Worm (Caenorhabditis elegans): ENCODE results near the gene jmjd-1.2.

Gene jmjd-1.2

ce11 chrIV:4705182-4705581, 44.4 kb downstream of the jmjd-1.2 start (continued):
- TF ChIP-seq nhr-67 (tag; optimal IDR thresholded peaks at IDR 0.05) (no peak), unc-39 (tag; optimal IDR thresholded peaks at IDR 0.05) (no peak), ceh-82 (tag; optimal IDR thresholded peaks at IDR 0.05) (no peak), nhr-237 (tag; optimal IDR thresholded peaks at IDR 0.05) (no peak), ceh-16 (tag; optimal IDR thresholded peaks at IDR 0.05) (no peak)

DNA sequence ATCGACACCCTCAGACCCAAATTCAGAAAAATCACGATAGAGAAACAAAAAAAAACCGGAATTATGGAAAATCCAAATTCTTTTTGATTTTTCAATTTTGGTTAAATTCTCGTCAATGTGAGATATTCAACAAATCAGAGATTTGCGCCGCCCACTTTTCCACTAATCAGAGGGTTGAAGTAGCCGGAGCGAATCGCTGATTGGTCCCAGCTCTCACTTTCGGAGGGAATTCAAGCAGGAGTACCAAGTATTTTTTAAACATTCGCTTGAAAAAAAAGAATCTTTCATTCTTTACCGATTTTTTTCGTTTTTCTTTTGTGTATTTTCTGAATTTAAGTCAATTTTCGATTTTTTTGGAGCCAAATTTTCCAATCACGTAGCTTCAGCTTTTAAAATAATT, 45.1 kb downstream of the jmjd-1.2 start:
- TF ChIP-seq daf-12 (tag; optimal IDR thresholded peaks at IDR 0.05) (no peak), nfya-1 (tag; optimal IDR thresholded peaks at IDR 0.05; ENCODE audit: insufficient read depth) (peak; percentile 73)

DNA sequence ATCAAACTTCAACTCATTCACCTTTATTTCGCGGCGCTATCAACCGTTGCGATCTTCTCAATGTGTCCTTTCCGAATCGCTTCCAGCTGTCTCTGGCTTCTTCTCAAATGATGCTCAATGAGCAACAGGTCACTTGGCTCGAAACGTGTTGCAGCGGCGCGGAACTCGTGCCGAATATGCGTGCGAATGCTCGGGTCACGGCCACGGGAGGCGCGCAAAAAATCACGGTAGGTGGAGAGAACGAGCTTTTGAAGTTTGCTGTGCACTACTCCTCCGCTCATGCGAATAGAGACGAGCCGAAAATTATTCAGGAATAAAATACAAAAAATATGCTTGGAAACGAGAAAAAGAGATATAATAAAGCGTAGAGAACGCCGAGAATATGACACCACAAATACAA, 49.7 kb downstream of the jmjd-1.2 start, which contains the start of gene cif-1:
Gene cif-1 (minus strand): TSS at position 297 of the 400 bp plus-strand sequence.
- no peak for TF ChIP-seq mml-1 (tag; optimal IDR thresholded peaks at IDR 0.05)
- TF ChIP-seq nhr-43 (tag; optimal IDR thresholded peaks at IDR 0.05; ENCODE audit: poor library complexity, severe bottlenecking), result no peak
- no peak for TF ChIP-seq elt-3 (tag; optimal IDR thresholded peaks at IDR 0.05)
- no peak for TF ChIP-seq skn-1 (tag; optimal IDR thresholded peaks at IDR 0.05)
- TF ChIP-seq unc-39 (tag; optimal IDR thresholded peaks at IDR 0.05), result no peak
- no peak for TF ChIP-seq egl-5 (tag; optimal IDR thresholded peaks at IDR 0.05)
- no peak for TF ChIP-seq ceh-82 (tag; optimal IDR thresholded peaks at IDR 0.05)
- no peak for TF ChIP-seq nhr-23 (tag; optimal IDR thresholded peaks at IDR 0.05)
- TF ChIP-seq ztf-4 (tag; optimal IDR thresholded peaks at IDR 0.05), result no peak

DNA sequence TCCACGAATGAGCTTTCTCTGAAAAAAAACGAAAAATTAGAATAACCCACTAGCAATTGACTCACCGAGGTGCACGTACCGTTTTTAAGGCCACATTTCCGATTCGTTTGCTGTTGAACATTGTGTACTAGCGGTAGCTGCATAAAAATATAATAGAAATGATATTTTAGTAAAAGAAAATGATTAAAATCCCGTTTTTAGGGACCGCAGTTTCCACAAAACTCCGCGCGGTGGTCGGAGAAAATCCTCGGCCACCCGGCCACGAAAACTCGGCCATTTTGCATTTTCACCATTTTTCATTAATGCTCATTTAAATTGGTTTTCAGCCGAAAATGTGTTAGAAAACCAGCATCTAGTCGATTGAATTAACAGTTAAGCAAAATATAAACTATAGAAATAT, 51.6 kb downstream of the jmjd-1.2 start, which contains the start of gene yars-2:
Gene yars-2 (minus strand): TSS at position 249 of the 400 bp plus-strand sequence.
- TF ChIP-seq sea-2 (GFP tag; optimal IDR thresholded peaks at IDR 0.05), result no peak
- TF ChIP-seq mml-1 (tag; optimal IDR thresholded peaks at IDR 0.05), result no peak
- TF ChIP-seq ZK546.5 (tag; optimal IDR thresholded peaks at IDR 0.05), result no peak
- TF ChIP-seq lin-15B (tag; optimal IDR thresholded peaks at IDR 0.05), result peak; percentile 27
- no peak for TF ChIP-seq elt-2 (tag; optimal IDR thresholded peaks at IDR 0.05)
- TF ChIP-seq ceh-82 (tag; optimal IDR thresholded peaks at IDR 0.05), result no peak
- TF ChIP-seq nfya-1 (tag; optimal IDR thresholded peaks at IDR 0.05; ENCODE audit: insufficient read depth), result peak; percentile 10
- TF ChIP-seq mdl-1 (tag; optimal IDR thresholded peaks at IDR 0.05), result no peak
- no peak for TF ChIP-seq ztf-4 (tag; optimal IDR thresholded peaks at IDR 0.05)
- TF ChIP-seq elt-1 (tag; optimal IDR thresholded peaks at IDR 0.05), result no peak
- TF ChIP-seq nhr-11 (tag; optimal IDR thresholded peaks at IDR 0.05), result no peak
- TF ChIP-seq unc-62 (GFP tag; optimal IDR thresholded peaks at IDR 0.05), result no peak
- peak; percentile 26 for TF ChIP-seq pha-4 (tag; optimal IDR thresholded peaks at IDR 0.05)
- TF ChIP-seq ceh-28 (tag; optimal IDR thresholded peaks at IDR 0.05), result no peak
- no peak for TF ChIP-seq nhr-237 (tag; optimal IDR thresholded peaks at IDR 0.05)
- TF ChIP-seq unc-39 (tag; optimal IDR thresholded peaks at IDR 0.05), result no peak
